Fruit fly (Drosophila melanogaster): ENCODE results near the gene CG31626.

The CG31626 gene

dm6 chr2L:21262832-21263231 lies 26.3 kb upstream of the CG31626 start, which contains the start of gene CG8671:
Gene CG8671, plus strand, starts transcription at chr2L:21262956.
- TF ChIP-seq gcm (GFP tag; optimal IDR thresholded peaks at IDR 0.05) (peak; percentile 19), CG1647 (GFP tag; optimal IDR thresholded peaks at IDR 0.05) (no peak), D (optimal IDR thresholded peaks at IDR 0.05) (no peak), D (GFP tag; optimal IDR thresholded peaks at IDR 0.05) (no peak), ci (GFP tag; IDR thresholded peaks at IDR 0.05) (no peak), CG33213 (GFP tag; optimal IDR thresholded peaks at IDR 0.05) (peak; percentile 39), Atf-2 (GFP tag; optimal IDR thresholded peaks at IDR 0.05) (no peak), fru (optimal IDR thresholded peaks at IDR 0.05) (no peak), CG2712 (tag; optimal IDR thresholded peaks at IDR 0.05) (peak; percentile 27), Scr (GFP tag; IDR thresholded peaks at IDR 0.05; ENCODE audit: partially characterized antibody) (0 out of 2 replicates have a peak, but pooled peaks have one; percentile 6), E2f1 (GFP tag; IDR thresholded peaks at IDR 0.05) (no peak), eyg (GFP tag; optimal IDR thresholded peaks at IDR 0.05) (no peak), Oli (tag; optimal IDR thresholded peaks at IDR 0.05) (no peak), CG2120 (GFP tag; optimal IDR thresholded peaks at IDR 0.05) (peak; percentile 1), CG1233 (GFP tag; optimal IDR thresholded peaks at IDR 0.05) (no peak), CG17361 (GFP tag; IDR thresholded peaks at IDR 0.05) (peak; percentile 26; the same call in 1 of the 3 replicates), HmgZ (tag; optimal IDR thresholded peaks at IDR 0.05) (peak; percentile 47), zen (tag; optimal IDR thresholded peaks at IDR 0.05) (peak; percentile 44), Bgb (GFP tag; IDR thresholded peaks at IDR 0.05; ENCODE audit: partially characterized antibody) (peak; percentile 35; the same call in 1 of the 2 replicates), CG13624 (GFP tag; optimal IDR thresholded peaks at IDR 0.05) (peak; percentile 19), CG6254 (GFP tag; optimal IDR thresholded peaks at IDR 0.05) (no peak), mirr (GFP tag; optimal IDR thresholded peaks at IDR 0.05) (no peak), Sry-δ (GFP tag; optimal IDR thresholded peaks at IDR 0.05) (peak; percentile 11), Med (GFP tag) (peak; percentile 82), CG8388 (GFP tag; optimal IDR thresholded peaks at IDR 0.05) (peak; percentile 15), CG9609 (GFP tag; optimal IDR thresholded peaks at IDR 0.05) (no peak), CG15479 (GFP tag; optimal IDR thresholded peaks at IDR 0.05) (no peak), nmo (GFP tag; optimal IDR thresholded peaks at IDR 0.05) (peak; percentile 28), sens (GFP tag) (peak; percentile 86), bbx (GFP tag; IDR thresholded peaks at IDR 0.05; ENCODE audit: partially characterized antibody) (0 out of 2 replicates have a peak, but pooled peaks have one; percentile 43), her (GFP tag; optimal IDR thresholded peaks at IDR 0.05) (peak; percentile 3), ssp (GFP tag; IDR thresholded peaks at IDR 0.05) (peak; percentile 19; the same call in 1 of the 2 replicates), Hr3 (GFP tag; optimal IDR thresholded peaks at IDR 0.05) (no peak), Xbp1 (GFP tag; optimal IDR thresholded peaks at IDR 0.05) (no peak), CHES-1-like (GFP tag; optimal IDR thresholded peaks at IDR 0.05) (peak; percentile 18), lilli (GFP tag; optimal IDR thresholded peaks at IDR 0.05) (peak; percentile 33), Pdp1 (GFP tag; optimal IDR thresholded peaks at IDR 0.05) (peak in 1 of 2 experiments; percentile 44), Lhr (GFP tag; optimal IDR thresholded peaks at IDR 0.05) (peak; percentile 43), zfh1 (GFP tag; IDR thresholded peaks at IDR 0.05) (peak; percentile 39; the same call in 1 of the 3 replicates), CG9797 (GFP tag; optimal IDR thresholded peaks at IDR 0.05) (peak; percentile 82), crp (GFP tag; optimal IDR thresholded peaks at IDR 0.05) (peak in 1 of 2 experiments; percentile 4), gro (GFP tag; optimal IDR thresholded peaks at IDR 0.05) (no peak), Jarid2 (GFP tag; optimal IDR thresholded peaks at IDR 0.05) (peak; percentile 72), HmgD (GFP tag; optimal IDR thresholded peaks at IDR 0.05) (peak; percentile 15), klu (GFP tag; IDR thresholded peaks at IDR 0.05) (peak; percentile 69; the same call in 1 of the 2 replicates), NfI (GFP tag; optimal IDR thresholded peaks at IDR 0.05) (peak; percentile 14), dimm (GFP tag; IDR thresholded peaks at IDR 0.05) (no peak), Atf3 (GFP tag; optimal IDR thresholded peaks at IDR 0.05) (no peak), lov (optimal IDR thresholded peaks at IDR 0.05) (no peak), lov (GFP tag; IDR thresholded peaks at IDR 0.05) (no peak), BEAF-32 (GFP tag; optimal IDR thresholded peaks at IDR 0.05) (peak; percentile 33)

Measured in whole organism, embryonic.